Worm (Caenorhabditis elegans) whole organism, early embryonic: ENCODE data around the gene C14H10.3.
A peak's percentile ranks its signal among the peaks of the same experiment; 100 is the strongest.

Experiments
- F13C5.2 ChIP-seq: sonication (generic microtip); optimal IDR thresholded peaks from 2 replicates; lab custom pipeline; 2017; ENCODE audit warnings: mild to moderate bottlenecking, missing genetic modification characterization, inconsistent platforms, missing compliant biosample characterization
- ama-1 ChIP-seq: fragments of 150-350 bp; optimal IDR thresholded peaks from 2 replicates; lab custom pipeline; 2014
- hnd-1 ChIP-seq: sonication (generic microtip); optimal IDR thresholded peaks from 2 replicates; lab custom pipeline; 2016; ENCODE audit warnings: missing genetic modification characterization, missing compliant biosample characterization
- scrt-1 ChIP-seq: fragments of 200-800 bp; sonication (Bioruptor generic); IDR thresholded peaks from 2 replicates; pipeline ENCODE4 v1.3.6; 2022; ENCODE audit warnings: missing genetic modification characterization, missing compliant biosample characterization
- sea-1 ChIP-seq: fragments of 200-800 bp; sonication (Bioruptor generic); conservative IDR thresholded peaks from 2 replicates; pipeline ENCODE4 v1.3.6; 2022; ENCODE audit warnings: missing genetic modification characterization, missing compliant biosample characterization
- tbx-11 ChIP-seq: fragments of 200-800 bp; sonication (Bioruptor generic); IDR thresholded peaks from 2 replicates; pipeline ENCODE4 v1.3.6; 2022; ENCODE audit warnings: missing genetic modification characterization, missing compliant biosample characterization
- tra-4 ChIP-seq: sonication (generic microtip); optimal IDR thresholded peaks from 2 replicates; lab custom pipeline; 2017; ENCODE audit warnings: missing genetic modification characterization, missing compliant biosample characterization

DNA sequence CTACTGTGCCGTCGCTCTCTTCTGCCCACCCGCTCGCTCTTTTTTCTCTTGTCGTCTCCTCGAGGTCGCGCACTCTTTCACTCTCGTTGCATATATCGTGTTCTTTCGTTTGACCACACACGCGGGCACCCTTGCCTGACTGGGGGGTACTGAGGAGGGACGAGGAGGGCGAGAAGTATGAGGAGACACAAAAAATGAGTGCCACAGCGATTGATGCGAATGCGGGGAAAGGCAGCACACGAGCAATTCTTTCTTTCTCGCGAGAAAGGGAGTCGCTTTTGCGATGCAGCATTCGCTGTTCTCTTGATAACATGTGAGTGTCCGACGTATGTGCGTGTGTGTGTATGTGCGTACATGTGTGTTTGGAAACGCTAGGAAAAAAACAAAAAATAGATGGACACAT, 39.4 kb downstream of the C14H10.3 start:
- TF ChIP-seq scrt-1 = no peak
- TF ChIP-seq ama-1 = no peak
- TF ChIP-seq tbx-11 (GFP tag; lab: Robert Waterston, UW) = no peak
- no peak for TF ChIP-seq tra-4 (tag; lab: Kevin White, UChicago)
- peak; percentile 55; the same call in 1 of the 2 replicates for TF ChIP-seq sea-1 (GFP tag; lab: Robert Waterston, UW)
- TF ChIP-seq F13C5.2 (tag; lab: Kevin White, UChicago) = peak; percentile 47
- TF ChIP-seq hnd-1 = no peak
